Fruit fly (Drosophila melanogaster): Measurements from ENCODE around the gene Usp30.

Usp30 gene

DNA sequence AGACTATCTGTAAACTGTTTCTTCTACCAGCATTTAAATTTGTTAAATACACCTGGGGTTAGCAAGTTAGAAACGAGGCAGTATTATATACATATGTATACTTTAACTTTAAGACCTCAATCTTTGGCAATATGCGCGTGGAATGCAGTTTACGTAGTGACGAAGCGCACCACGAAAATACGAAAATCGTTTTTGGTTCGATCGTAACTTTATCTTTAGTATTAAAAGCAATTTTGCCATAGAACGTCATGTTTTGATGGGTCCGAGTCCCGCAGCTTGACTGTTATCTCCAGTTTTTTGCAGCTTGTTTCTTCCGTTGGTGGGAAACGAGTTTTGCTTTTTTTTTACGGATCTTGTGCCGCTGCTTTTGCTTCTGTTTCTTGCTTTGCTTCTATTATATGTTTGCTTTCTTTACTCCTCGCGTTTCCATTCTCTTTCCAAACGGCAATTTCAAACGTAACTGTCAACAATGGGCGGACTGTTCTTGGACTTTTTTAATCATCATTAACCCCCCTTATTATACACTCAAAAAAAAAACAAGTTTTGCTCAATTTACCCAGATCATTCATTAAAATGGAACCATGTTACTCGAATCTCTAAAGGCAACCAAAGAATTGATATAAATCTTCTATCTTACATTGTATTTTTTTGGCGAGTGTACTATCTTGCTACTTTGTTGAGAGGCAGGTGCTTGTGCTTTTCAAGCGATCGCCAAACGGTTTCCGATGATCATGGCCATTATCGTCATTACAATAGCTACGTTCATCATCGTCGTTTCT is 12.3 kb upstream of the Usp30 start:
- no peak for TF ChIP-seq CG17801 (GFP tag; optimal IDR thresholded peaks at IDR 0.05; ENCODE audit: partially characterized antibody)

- TF ChIP-seq CG17801 (GFP tag; optimal IDR thresholded peaks at IDR 0.05; ENCODE audit: partially characterized antibody): no peak
These were observed 9.3 kb upstream of the Usp30 start for dm6 chrX:5888933-5889332.

DNA sequence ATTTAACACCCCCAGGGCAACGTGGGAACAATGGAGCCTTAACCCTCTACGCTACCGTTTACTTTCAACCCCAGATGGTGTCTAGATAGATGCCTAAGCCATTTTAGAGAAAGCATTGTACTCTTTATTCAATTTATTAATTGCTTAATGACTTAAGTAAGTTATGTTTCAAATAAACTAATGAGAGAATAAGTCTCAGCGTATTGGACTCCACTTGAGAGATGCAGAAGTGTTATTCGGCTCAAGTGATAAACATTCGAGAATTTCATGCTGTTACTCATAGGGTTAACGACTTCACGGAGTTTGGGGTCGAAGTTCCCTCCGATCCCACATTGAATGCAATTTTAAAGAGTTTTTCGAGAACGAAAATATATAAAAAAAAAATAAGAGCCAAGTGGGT is 8.7 kb upstream of the Usp30 start:
- TF ChIP-seq CG17801 (GFP tag; optimal IDR thresholded peaks at IDR 0.05; ENCODE audit: partially characterized antibody): peak; percentile 2

DNA sequence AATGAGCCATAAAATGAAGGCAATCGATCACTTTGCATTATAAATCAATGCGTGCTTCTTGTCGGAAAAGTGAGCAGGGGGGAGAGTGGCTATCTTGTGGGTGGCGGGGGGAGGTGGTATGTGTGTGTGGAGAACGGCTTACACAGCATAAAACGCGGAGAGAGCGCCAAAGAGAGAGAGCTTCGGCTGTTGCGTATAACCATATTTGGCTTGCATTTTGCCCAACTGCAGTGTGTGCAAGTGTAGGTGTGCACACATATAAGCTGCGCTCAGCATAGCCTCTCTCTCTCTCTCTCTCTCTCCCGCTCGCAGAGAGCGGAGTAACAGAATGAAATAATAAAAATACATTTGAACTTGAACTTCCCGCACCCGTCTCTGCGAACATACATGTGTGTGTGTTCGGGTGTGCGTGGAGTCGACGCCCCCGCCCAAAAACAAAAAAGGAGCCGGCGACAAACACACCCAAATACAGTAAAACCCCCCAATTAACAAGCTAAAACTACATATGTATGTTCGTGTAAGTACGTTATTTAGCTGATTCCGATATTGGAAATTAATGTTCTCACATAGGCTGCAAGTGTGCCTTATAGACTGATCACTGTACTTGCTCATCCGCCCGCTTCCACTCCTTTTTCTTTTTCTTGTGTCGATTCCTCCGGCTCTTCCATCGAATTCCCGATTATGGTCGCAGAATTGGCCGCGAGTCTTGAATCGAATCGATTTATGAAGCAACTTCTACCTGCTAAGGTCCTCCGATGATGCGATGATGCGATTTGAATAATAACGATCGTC is 7.4 kb upstream of the Usp30 start:
- TF ChIP-seq CG17801 (GFP tag; optimal IDR thresholded peaks at IDR 0.05; ENCODE audit: partially characterized antibody): peak; percentile 5

dm6 chrX:5885973-5886372 is 6.4 kb upstream of the Usp30 start:
- no peak for TF ChIP-seq CG17801 (GFP tag; optimal IDR thresholded peaks at IDR 0.05; ENCODE audit: partially characterized antibody)

- no peak for TF ChIP-seq CG17801 (GFP tag; optimal IDR thresholded peaks at IDR 0.05; ENCODE audit: partially characterized antibody)
These were observed 5.9 kb upstream of the Usp30 start for dm6 chrX:5885521-5885920.

DNA sequence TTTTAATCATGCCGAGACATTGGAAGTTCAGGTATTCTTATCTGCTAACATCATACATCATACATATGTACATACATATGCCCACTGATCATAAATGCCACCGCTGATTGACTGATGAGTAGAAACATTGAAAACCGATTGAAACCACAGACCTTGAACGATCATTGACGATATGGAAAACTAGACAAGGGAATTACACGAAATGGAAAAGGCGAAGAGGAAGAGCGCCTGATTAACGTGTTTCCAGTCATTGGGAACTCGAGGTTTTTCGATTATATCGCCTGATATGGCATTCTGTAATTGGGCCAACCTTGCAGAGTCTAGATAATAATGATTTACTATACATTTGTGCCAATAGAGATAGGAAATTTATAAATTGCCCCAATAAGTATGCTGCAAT is 5.3 kb upstream of the Usp30 start:
- no peak for TF ChIP-seq CG17801 (GFP tag; optimal IDR thresholded peaks at IDR 0.05; ENCODE audit: partially characterized antibody)

- TF ChIP-seq CG17801 (GFP tag; optimal IDR thresholded peaks at IDR 0.05; ENCODE audit: partially characterized antibody): no peak
These were observed 4.7 kb upstream of the Usp30 start for dm6 chrX:5884294-5884693.

DNA sequence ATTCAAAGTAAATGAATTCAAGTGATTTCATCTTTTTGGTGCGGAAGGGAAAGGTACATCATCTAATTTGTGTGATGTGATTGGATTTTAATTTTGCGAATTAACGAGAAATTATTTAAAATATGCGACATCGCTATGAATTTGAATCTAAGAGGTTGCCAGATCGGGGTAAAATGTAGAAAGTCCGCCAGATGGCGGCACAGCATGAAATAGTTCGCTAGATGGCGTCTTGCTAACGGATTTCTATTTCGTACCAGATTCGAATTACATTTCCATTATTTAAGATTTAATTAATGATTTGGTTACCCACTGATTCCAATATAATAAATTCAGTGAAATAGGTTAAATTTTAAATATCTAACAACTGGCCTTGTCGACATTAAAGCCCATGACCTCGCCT is 3.8 kb upstream of the Usp30 start:
- TF ChIP-seq CG17801 (GFP tag; optimal IDR thresholded peaks at IDR 0.05; ENCODE audit: partially characterized antibody): no peak

dm6 chrX:5880139-5880924 is 745 bp upstream of the Usp30 start:
- TF ChIP-seq CG17801 (GFP tag; optimal IDR thresholded peaks at IDR 0.05; ENCODE audit: partially characterized antibody): peak; percentile 84

dm6 chrX:5876584-5876983 is 3.0 kb downstream of the Usp30 start, which contains the start of gene mof:
Gene mof (minus strand): TSS chrX:5876853.
- TF ChIP-seq CG17801 (GFP tag; optimal IDR thresholded peaks at IDR 0.05; ENCODE audit: partially characterized antibody): peak; percentile 55

- peak; percentile 22 for TF ChIP-seq CG17801 (GFP tag; optimal IDR thresholded peaks at IDR 0.05; ENCODE audit: partially characterized antibody)
These were observed 6.4 kb downstream of the Usp30 start, which contains the start of gene GAA1 for dm6 chrX:5873164-5873563. Gene GAA1 (minus strand): TSS chrX:5873357.

- TF ChIP-seq CG17801 (GFP tag; optimal IDR thresholded peaks at IDR 0.05; ENCODE audit: partially characterized antibody): no peak
These were observed 10.8 kb downstream of the Usp30 start, which contains the start of gene CG15764 for dm6 chrX:5868795-5869194. Gene CG15764 (plus strand): TSS chrX:5869095.

dm6 chrX:5866095-5866494 is 13.5 kb downstream of the Usp30 start:
- no peak for TF ChIP-seq CG17801 (GFP tag; optimal IDR thresholded peaks at IDR 0.05; ENCODE audit: partially characterized antibody)

- TF ChIP-seq CG17801 (GFP tag; optimal IDR thresholded peaks at IDR 0.05; ENCODE audit: partially characterized antibody): no peak
These were observed 14.5 kb downstream of the Usp30 start, which contains the start of gene CG43137 for dm6 chrX:5865051-5865450. Gene CG43137 (minus strand): TSS chrX:5865151.

Measured in ovary, adult (tissue).